Worm (Caenorhabditis elegans): ENCODE measurements around the gene C01F6.14.
A peak's percentile ranks its signal among the peaks of the same experiment; 100 is the strongest.

The C01F6.14 gene

DNA sequence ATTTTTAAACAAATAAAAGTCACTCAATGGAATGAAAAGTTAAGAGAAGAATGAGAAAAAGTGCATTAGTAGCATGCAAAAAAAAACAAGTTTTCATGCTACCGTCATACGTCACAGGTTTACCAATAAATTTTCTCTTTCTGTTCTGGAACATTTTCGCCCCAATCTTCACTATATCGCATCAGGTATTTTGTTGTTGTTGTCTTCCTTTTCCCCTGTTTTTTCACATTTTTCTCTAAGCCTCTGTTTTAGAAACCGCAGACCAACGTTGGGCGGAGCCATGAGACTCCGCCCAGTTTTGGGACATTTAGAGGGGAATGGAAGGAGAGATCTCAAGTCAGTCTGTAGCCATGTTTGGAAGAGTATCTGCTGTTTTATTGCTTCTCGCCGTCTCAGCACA, 15.6 kb downstream of the C01F6.14 start, which contains the start of gene msa-1 (continued):
- TF ChIP-seq lin-1 (GFP tag; IDR thresholded peaks at IDR 0.05) (no peak), hlh-11 (tag; optimal IDR thresholded peaks at IDR 0.05) (no peak), unc-39 (tag; optimal IDR thresholded peaks at IDR 0.05) (no peak)

DNA sequence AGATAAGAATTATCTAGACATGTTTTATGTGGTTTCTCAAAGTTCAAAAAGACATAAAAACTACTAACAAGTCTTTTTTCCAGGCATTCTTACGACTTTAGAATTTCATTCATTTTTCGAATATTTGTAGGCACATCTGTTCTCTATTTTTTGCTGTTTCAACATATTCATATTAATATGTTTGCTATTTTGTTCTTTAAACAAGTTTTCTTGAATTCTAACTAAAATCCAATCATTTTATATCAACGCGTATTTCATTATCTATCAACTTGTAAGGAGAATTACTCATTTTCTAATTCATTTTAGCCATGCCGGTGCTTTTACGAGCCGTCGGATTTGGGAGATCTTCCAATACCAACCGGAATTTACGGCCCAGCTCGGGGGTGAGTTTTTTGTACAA, 21.9 kb downstream of the C01F6.14 start, which contains the start of gene twk-8:
TSS of gene twk-8 (plus strand) at position 301 of the 400 bp plus-strand sequence.
- TF ChIP-seq pha-4 (GFP tag; IDR thresholded peaks at IDR 0.05) (no peak), pha-4 (tag; optimal IDR thresholded peaks at IDR 0.05) (no peak), nhr-102 (tag; optimal IDR thresholded peaks at IDR 0.05) (no peak), spr-3 (GFP tag; optimal IDR thresholded peaks at IDR 0.05) (no peak), mxl-3 (GFP tag; optimal IDR thresholded peaks at IDR 0.05) (no peak), unc-130 (GFP tag; optimal IDR thresholded peaks at IDR 0.05) (no peak), dve-1 (tag; optimal IDR thresholded peaks at IDR 0.05; ENCODE audit: insufficient read depth) (no peak), hlh-11 (tag; optimal IDR thresholded peaks at IDR 0.05) (no peak), hif-1 (tag; optimal IDR thresholded peaks at IDR 0.05) (no peak), dpl-1 (GFP tag; optimal IDR thresholded peaks at IDR 0.05) (no peak), nhr-42 (GFP tag; IDR thresholded peaks at IDR 0.05) (no peak), zfp-3 (GFP tag; conservative IDR thresholded peaks at IDR 0.05) (no peak), ceh-82 (tag; optimal IDR thresholded peaks at IDR 0.05) (no peak), zip-11 (GFP tag; IDR thresholded peaks at IDR 0.05) (no peak), lim-7 (GFP tag; IDR thresholded peaks at IDR 0.05) (no peak), hlh-30 (tag; optimal IDR thresholded peaks at IDR 0.05; ENCODE audit: insufficient read depth) (no peak), T20F7.1 (GFP tag; optimal IDR thresholded peaks at IDR 0.05) (no peak)

DNA sequence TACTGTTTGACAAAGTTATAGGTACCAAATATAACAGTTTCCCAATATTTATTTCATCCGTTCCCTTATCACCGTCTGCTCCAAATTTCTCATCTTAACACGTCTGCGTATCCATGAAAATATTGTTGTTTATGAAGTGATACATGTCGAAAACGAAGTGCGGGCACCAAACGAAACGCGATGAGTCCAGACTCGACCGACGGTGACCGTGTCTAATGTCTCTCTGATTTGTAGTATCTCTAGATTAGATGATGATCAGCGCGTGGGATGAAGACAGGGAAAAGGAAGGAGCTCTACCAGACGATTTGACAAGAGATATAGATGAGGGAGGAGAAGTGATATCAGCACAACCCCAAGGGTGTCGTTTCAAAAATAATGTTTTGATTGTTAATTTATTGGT, 23.7 kb downstream of the C01F6.14 start:
- TF ChIP-seq spr-3 (GFP tag; optimal IDR thresholded peaks at IDR 0.05), result no peak
- TF ChIP-seq tag-97 (GFP tag; IDR thresholded peaks at IDR 0.05), result no peak
- no peak for TF ChIP-seq ztf-7 (tag; optimal IDR thresholded peaks at IDR 0.05)
- TF ChIP-seq ceh-62 (tag; optimal IDR thresholded peaks at IDR 0.05), result no peak
- TF ChIP-seq dve-1 (tag; optimal IDR thresholded peaks at IDR 0.05; ENCODE audit: insufficient read depth), result no peak
- no peak for TF ChIP-seq lin-1 (GFP tag; IDR thresholded peaks at IDR 0.05)
- TF ChIP-seq lsy-2 (tag; optimal IDR thresholded peaks at IDR 0.05), result no peak
- no peak for TF ChIP-seq Y105C5A.15 (GFP tag; IDR thresholded peaks at IDR 0.05)
- TF ChIP-seq T20F7.1 (GFP tag; optimal IDR thresholded peaks at IDR 0.05), result no peak
- peak; percentile 33 for TF ChIP-seq hlh-11 (tag; optimal IDR thresholded peaks at IDR 0.05)
- TF ChIP-seq snpc-1.2 (GFP tag; IDR thresholded peaks at IDR 0.05), result no peak
- no peak for TF ChIP-seq mep-1 (tag; optimal IDR thresholded peaks at IDR 0.05)
- peak in 1 of 2 experiments; percentile 88 for TF ChIP-seq unc-62 (GFP tag; optimal IDR thresholded peaks at IDR 0.05 in 1 of 2)
- TF ChIP-seq unc-62 (tag; optimal IDR thresholded peaks at IDR 0.05), result no peak
- TF ChIP-seq zag-1 (tag; optimal IDR thresholded peaks at IDR 0.05), result no peak
- no peak for TF ChIP-seq mdt-29 (GFP tag; IDR thresholded peaks at IDR 0.05)
- peak in 1 of 2 experiments; percentile 82 for TF ChIP-seq daf-16 (GFP tag; optimal IDR thresholded peaks at IDR 0.05)
- TF ChIP-seq daf-16 (tag; optimal IDR thresholded peaks at IDR 0.05), result no peak
- no peak for TF ChIP-seq lin-38 (GFP tag; IDR thresholded peaks at IDR 0.05)
- no peak for TF ChIP-seq egl-43 (GFP tag; IDR thresholded peaks at IDR 0.05)
- no peak for TF ChIP-seq cey-2 (tag; optimal IDR thresholded peaks at IDR 0.05; ENCODE audit: borderline replicate concordance, insufficient read depth)
- no peak for TF ChIP-seq dmd-8 (GFP tag; IDR thresholded peaks at IDR 0.05)
- TF ChIP-seq aha-1 (tag), result peak; percentile 21
- TF ChIP-seq lim-7 (GFP tag; IDR thresholded peaks at IDR 0.05), result no peak

DNA sequence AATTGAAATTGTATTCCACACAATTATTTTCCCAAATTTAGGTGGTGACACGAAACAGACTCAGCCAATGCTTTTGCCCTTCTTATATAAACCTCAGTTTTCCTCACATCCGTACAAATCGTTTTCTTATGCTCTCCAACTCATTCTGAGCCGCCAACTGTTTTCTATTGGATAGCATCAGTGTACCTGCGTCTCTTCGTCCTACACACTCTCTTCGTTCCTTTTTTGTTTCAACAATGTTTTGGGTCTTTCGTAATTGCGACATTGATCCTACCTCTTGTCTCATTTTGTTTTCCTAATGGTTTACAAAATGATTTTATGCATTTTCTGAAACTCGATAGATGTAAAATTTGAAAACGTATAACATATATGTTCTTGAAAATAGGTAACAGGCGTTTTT, 24.6 kb downstream of the C01F6.14 start:
- TF ChIP-seq nhr-11 (tag; optimal IDR thresholded peaks at IDR 0.05), result no peak
- TF ChIP-seq daf-16 (GFP tag; optimal IDR thresholded peaks at IDR 0.05), result peak in 1 of 2 experiments; percentile 70
- no peak for TF ChIP-seq daf-16 (tag; optimal IDR thresholded peaks at IDR 0.05)
